Fruit fly (Drosophila melanogaster) whole organism, embryonic: ENCODE data around the gene Jhbp5.
A peak's percentile ranks its signal among the peaks of the same experiment; 100 is the strongest.

Experiments used
- Antp ChIP-seq: fragments of 200-800 bp; sonication (Bioruptor generic); optimal IDR thresholded peaks from 3 replicates; lab custom pipeline; 2016; ENCODE audit warnings: missing biosample characterization, missing genetic modification characterization
- BEAF-32 ChIP-seq: fragments of 200-800 bp; sonication (Bioruptor generic); optimal IDR thresholded peaks from 3 replicates; lab custom pipeline; 2017; ENCODE audit warnings: missing biosample characterization, missing genetic modification characterization, mild to moderate bottlenecking, moderate library complexity, missing genetic modification reagents
- CG10654 ChIP-seq: fragments of 200-800 bp; sonication (Bioruptor generic); optimal IDR thresholded peaks from 2 replicates; lab custom pipeline; 2016; ENCODE audit warnings: missing biosample characterization, missing genetic modification characterization
- CG10959 ChIP-seq: fragments of 200-800 bp; sonication (Bioruptor generic); IDR thresholded peaks from 2 replicates; pipeline ENCODE4 v1.3.6; 2022; ENCODE audit warnings: missing biosample characterization, missing genetic modification characterization
- CG11695 ChIP-seq: fragments of 200-800 bp; sonication (Bioruptor generic); IDR thresholded peaks from 3 replicates; pipeline ENCODE4 v1.3.6; 2022; ENCODE audit warnings: missing biosample characterization, missing genetic modification characterization
- CG13287 ChIP-seq: fragments of 200-800 bp; sonication (Bioruptor generic); IDR thresholded peaks from 2 replicates; pipeline ENCODE4 v1.3.6; 2022; ENCODE audit warnings: missing biosample characterization, missing genetic modification characterization; ENCODE audit not compliant: partially characterized antibody
- CG16815 ChIP-seq: fragments of 200-800 bp; sonication (Bioruptor generic); optimal IDR thresholded peaks from 3 replicates; lab custom pipeline; 2017; ENCODE audit warnings: missing biosample characterization, mild to moderate bottlenecking, missing genetic modification characterization
- CG2889 ChIP-seq: fragments of 200-800 bp; sonication (Bioruptor generic); IDR thresholded peaks from 3 replicates; pipeline ENCODE4 v1.3.6; 2022; ENCODE audit warnings: missing biosample characterization, missing genetic modification characterization
- CG31365 ChIP-seq: fragments of 200-800 bp; sonication (Bioruptor generic); optimal IDR thresholded peaks from 2 replicates; lab custom pipeline; 2018; ENCODE audit warnings: missing biosample characterization, mild to moderate bottlenecking, missing genetic modification characterization
- CG3995 ChIP-seq: fragments of 200-800 bp; sonication (Bioruptor generic); optimal IDR thresholded peaks from 3 replicates; lab custom pipeline; 2016; ENCODE audit warnings: missing biosample characterization, missing genetic modification characterization
- CG6791 ChIP-seq: fragments of 200-800 bp; sonication (Bioruptor generic); IDR thresholded peaks from 3 replicates; pipeline ENCODE4 v1.3.6; 2022; ENCODE audit warnings: missing biosample characterization, missing genetic modification characterization; ENCODE audit not compliant: partially characterized antibody
- CG7786 ChIP-seq: fragments of 200-800 bp; sonication (Bioruptor generic); optimal IDR thresholded peaks from 2 replicates; lab custom pipeline; 2016; ENCODE audit warnings: missing biosample characterization, missing genetic modification characterization
- CG8089 ChIP-seq: fragments of 200-800 bp; sonication (Bioruptor generic); optimal IDR thresholded peaks from 3 replicates; lab custom pipeline; 2016; ENCODE audit warnings: missing biosample characterization, missing genetic modification characterization
- CG8478 ChIP-seq: fragments of >200 bp; optimal IDR thresholded peaks from 2 replicates; lab custom pipeline; 2018
- CG8765 ChIP-seq: fragments of 200-800 bp; sonication (Bioruptor generic); IDR thresholded peaks from 2 replicates; pipeline ENCODE4 v1.3.6; 2022; ENCODE audit warnings: missing biosample characterization, missing genetic modification characterization
- CG9817 ChIP-seq: fragments of 200-800 bp; sonication (Bioruptor generic); optimal IDR thresholded peaks from 2 replicates; lab custom pipeline; 2018; ENCODE audit warnings: missing biosample characterization, mild to moderate bottlenecking, missing genetic modification characterization, moderate library complexity
- Dip3 ChIP-seq: fragments of 200-800 bp; sonication (Bioruptor generic); optimal IDR thresholded peaks from 3 replicates; lab custom pipeline; 2016; ENCODE audit warnings: missing biosample characterization, missing genetic modification characterization
- Fer3 ChIP-seq: fragments of 200-800 bp; sonication (Bioruptor generic); optimal IDR thresholded peaks from 2 replicates; lab custom pipeline; 2018; ENCODE audit warnings: missing biosample characterization, mild to moderate bottlenecking, missing genetic modification characterization, moderate library complexity
- GATAe ChIP-seq: fragments of 200-800 bp; sonication (Bioruptor generic); conservative IDR thresholded peaks from 2 replicates; pipeline ENCODE4 v1.3.6; 2022; ENCODE audit warnings: missing biosample characterization, missing genetic modification characterization
- Gug ChIP-seq: fragments of 200-800 bp; sonication (Bioruptor generic); IDR thresholded peaks from 4 replicates; pipeline ENCODE4 v1.3.6; 2022; ENCODE audit warnings: missing biosample characterization, missing genetic modification characterization
- Hey ChIP-seq: fragments of 200-800 bp; sonication (Bioruptor generic); optimal IDR thresholded peaks from 3 replicates; lab custom pipeline; 2018; ENCODE audit warnings: missing biosample characterization, mild to moderate bottlenecking, missing genetic modification characterization
- Kr ChIP-seq: fragments of 200-800 bp; sonication (Bioruptor generic); optimal IDR thresholded peaks from 2 replicates; lab custom pipeline; 2017; ENCODE audit warnings: missing biosample characterization, mild to moderate bottlenecking, missing genetic modification characterization
- MBD-R2 ChIP-seq: fragments of 200-800 bp; sonication (Bioruptor generic); IDR thresholded peaks from 2 replicates; pipeline ENCODE4 v1.3.6; 2022; ENCODE audit warnings: missing biosample characterization, missing genetic modification characterization
- Med ChIP-seq: fragments of 200-800 bp; sonication (Bioruptor generic); peaks from one replicate; lab custom pipeline; 2016; ENCODE audit warnings: missing biosample characterization, missing genetic modification characterization, mild to moderate bottlenecking, inconsistent platforms, moderate library complexity
- Rfx ChIP-seq: fragments of 200-800 bp; sonication (Bioruptor generic); IDR thresholded peaks from 2 replicates; pipeline ENCODE4 v1.3.6; 2022; ENCODE audit warnings: missing biosample characterization, missing genetic modification characterization
- Six4 ChIP-seq: fragments of 200-800 bp; sonication (Bioruptor generic); optimal IDR thresholded peaks from 2 replicates; lab custom pipeline; 2016; ENCODE audit warnings: missing biosample characterization, missing genetic modification characterization
- Spps ChIP-seq: fragments of 200-800 bp; sonication (Bioruptor generic); optimal IDR thresholded peaks from 2 replicates; lab custom pipeline; 2018; ENCODE audit warnings: missing biosample characterization, mild to moderate bottlenecking, missing genetic modification characterization
- Trl ChIP-seq, 3 experiments: fragments of >200 bp in 2 of 3; fragments of 200-800 bp in 1 of 3; sonication (Bioruptor generic) in 1 of 3; optimal IDR thresholded peaks; 2 replicates in 1 of 3; 3 replicates in 2 of 3; lab custom pipeline; 2016 to 2017; ENCODE audit warnings: missing biosample characterization in 1 of 3, missing genetic modification characterization in 1 of 3
- ash1 ChIP-seq: fragments of 200-800 bp; sonication (Bioruptor generic); optimal IDR thresholded peaks from 2 replicates; lab custom pipeline; 2018; ENCODE audit warnings: missing biosample characterization, mild to moderate bottlenecking, missing genetic modification characterization
- bcd ChIP-seq: fragments of 200-800 bp; sonication (Bioruptor generic); optimal IDR thresholded peaks from 2 replicates; lab custom pipeline; 2017; ENCODE audit warnings: missing biosample characterization, mild to moderate bottlenecking, missing genetic modification characterization
- br ChIP-seq: fragments of >200 bp; optimal IDR thresholded peaks from 2 replicates; lab custom pipeline; 2017
- btn ChIP-seq: fragments of 200-800 bp; sonication (Bioruptor generic); optimal IDR thresholded peaks from 2 replicates; lab custom pipeline; 2016; ENCODE audit warnings: missing biosample characterization, missing genetic modification characterization
- cg ChIP-seq: fragments of 200-800 bp; sonication (Bioruptor generic); optimal IDR thresholded peaks from 3 replicates; lab custom pipeline; 2019; ENCODE audit warnings: missing biosample characterization, mild to moderate bottlenecking, missing genetic modification characterization, moderate library complexity
- crol ChIP-seq: fragments of 200-800 bp; sonication (Bioruptor generic); IDR thresholded peaks from 2 replicates; pipeline ENCODE4 v1.3.6; 2022; ENCODE audit warnings: missing biosample characterization, missing genetic modification characterization
- da ChIP-seq: fragments of 200-800 bp; sonication (Bioruptor generic); optimal IDR thresholded peaks from 2 replicates; lab custom pipeline; 2016; ENCODE audit warnings: missing biosample characterization, missing genetic modification characterization
- dmrt11E ChIP-seq: fragments of 200-800 bp; sonication (Bioruptor generic); optimal IDR thresholded peaks from 3 replicates; lab custom pipeline; 2018; ENCODE audit warnings: missing biosample characterization, mild to moderate bottlenecking, missing genetic modification characterization, moderate library complexity
- esg ChIP-seq: fragments of 200-800 bp; sonication (Bioruptor generic); conservative IDR thresholded peaks from 2 replicates; pipeline ENCODE4 v1.3.6; 2022; ENCODE audit warnings: missing biosample characterization, missing genetic modification characterization
- fd102C ChIP-seq: fragments of 200-800 bp; sonication (Bioruptor generic); optimal IDR thresholded peaks from 2 replicates; lab custom pipeline; 2018; ENCODE audit warnings: missing biosample characterization, mild to moderate bottlenecking, missing genetic modification characterization, moderate library complexity
- ham ChIP-seq: fragments of 200-800 bp; sonication (Bioruptor generic); IDR thresholded peaks from 2 replicates; pipeline ENCODE4 v1.3.6; 2022; ENCODE audit warnings: missing biosample characterization, missing genetic modification characterization
- kah ChIP-seq: fragments of 200-800 bp; sonication (Bioruptor generic); optimal IDR thresholded peaks from 2 replicates; lab custom pipeline; 2018; ENCODE audit warnings: missing biosample characterization, mild to moderate bottlenecking, missing genetic modification characterization
- ro ChIP-seq: fragments of 200-800 bp; sonication (Bioruptor generic); IDR thresholded peaks from 2 replicates; pipeline ENCODE4 v1.3.6; 2022; ENCODE audit warnings: missing biosample characterization, missing genetic modification characterization
- salm ChIP-seq: fragments of 200-800 bp; sonication (Bioruptor generic); optimal IDR thresholded peaks from 2 replicates; lab custom pipeline; 2018; ENCODE audit warnings: missing biosample characterization, mild to moderate bottlenecking, missing genetic modification characterization
- sna ChIP-seq: fragments of 200-800 bp; sonication (Bioruptor generic); IDR thresholded peaks from 2 replicates; pipeline ENCODE4 v1.3.6; 2022; ENCODE audit warnings: missing biosample characterization, missing genetic modification characterization; ENCODE audit not compliant: partially characterized antibody
- sqz ChIP-seq: fragments of 200-800 bp; sonication (Bioruptor generic); optimal IDR thresholded peaks from 3 replicates; lab custom pipeline; 2018; ENCODE audit warnings: missing biosample characterization, mild to moderate bottlenecking, missing genetic modification characterization
- tgo ChIP-seq: fragments of 200-800 bp; sonication (Bioruptor generic); IDR thresholded peaks from 3 replicates; pipeline ENCODE4 v1.3.6; 2022; ENCODE audit warnings: missing biosample characterization, missing genetic modification characterization
- tll ChIP-seq, 2 experiments: fragments of 200-800 bp in 1 of 2; fragments of >200 bp in 1 of 2; sonication (Bioruptor generic) in 1 of 2; optimal IDR thresholded peaks; 2 replicates each; lab custom pipeline; 2017 to 2019; ENCODE audit warnings: missing biosample characterization in 2 of 2, missing genetic modification characterization in 2 of 2, mild to moderate bottlenecking in 1 of 2, moderate library complexity in 1 of 2
- tna ChIP-seq: fragments of 200-800 bp; sonication (Bioruptor generic); IDR thresholded peaks from 2 replicates; pipeline ENCODE4 v1.3.6; 2022; ENCODE audit warnings: missing biosample characterization, missing genetic modification characterization; ENCODE audit not compliant: partially characterized antibody
- usp ChIP-seq: fragments of >200 bp; optimal IDR thresholded peaks from 2 replicates; lab custom pipeline; 2017; ENCODE audit warnings: missing biosample characterization, missing genetic modification characterization
- wdn ChIP-seq: fragments of 200-800 bp; sonication (Bioruptor generic); IDR thresholded peaks from 2 replicates; pipeline ENCODE4 v1.3.6; 2022; ENCODE audit warnings: missing biosample characterization, missing genetic modification characterization

Jhbp5 gene

dm6 chr3R:16071689-16072580 lies 26.0 kb upstream of the Jhbp5 start (continued):
- TF ChIP-seq CG16815 (peak; percentile 57), esg (GFP tag; lab: Robert Waterston, UW) (peak; percentile 62), Spps (peak; percentile 20), ash1 (GFP tag; lab: Kevin White, UChicago) (no peak), CG10654 (GFP tag; lab: Kevin White, UChicago) (peak; percentile 67), usp (GFP tag; lab: Kevin White, UChicago) (no peak), salm (tag; lab: Kevin White, UChicago) (peak; percentile 4), sna (GFP tag; lab: Robert Waterston, UW) (no peak), cg (peak; percentile 45), Antp (GFP tag; lab: Kevin White, UChicago) (no peak), CG8089 (GFP tag; lab: Kevin White, UChicago) (peak; percentile 10), BEAF-32 (GFP tag; lab: Kevin White, UChicago) (peak; percentile 20), br (no peak), CG10959 (GFP tag; lab: Robert Waterston, UW) (peak; percentile 91), CG9817 (tag; lab: Kevin White, UChicago) (no peak), CG8478 (no peak), CG11695 (GFP tag; lab: Robert Waterston, UW) (peak; percentile 83), Fer3 (tag; lab: Kevin White, UChicago) (no peak), Six4 (peak; percentile 73), GATAe (GFP tag; lab: Robert Waterston, UW) (0 out of 2 replicates have a peak, but pooled peaks have one; percentile 21), kah (GFP tag; lab: Kevin White, UChicago) (no peak), Dip3 (GFP tag; lab: Kevin White, UChicago) (no peak), ro (GFP tag; lab: Robert Waterston, UW) (peak; percentile 30; the same call in 1 of the 2 replicates), Kr (GFP tag; lab: Kevin White, UChicago) (no peak), CG2889 (GFP tag; lab: Robert Waterston, UW) (peak; percentile 82), ham (no peak), Hey (tag; lab: Kevin White, UChicago) (no peak), tll (GFP tag; optimal IDR thresholded peaks at IDR 0.05; lab: Kevin White, UChicago) (no peak), CG7786 (no peak), sqz (GFP tag; lab: Kevin White, UChicago) (no peak), CG31365 (tag; lab: Kevin White, UChicago) (no peak), tgo (peak; percentile 82), crol (GFP tag; lab: Robert Waterston, UW) (no peak), fd102C (GFP tag; lab: Kevin White, UChicago) (no peak), MBD-R2 (GFP tag; lab: Robert Waterston, UW) (no peak), Trl (optimal IDR thresholded peaks at IDR 0.05; lab: Kevin White, UChicago) (peak; percentile 7 to 34), Trl (GFP tag; optimal IDR thresholded peaks at IDR 0.05; lab: Kevin White, UChicago) (no peak), Med (no peak), bcd (GFP tag; lab: Kevin White, UChicago) (peak; percentile 34), btn (GFP tag; lab: Kevin White, UChicago) (no peak), da (GFP tag; lab: Kevin White, UChicago) (no peak), Rfx (GFP tag; lab: Robert Waterston, UW) (0 out of 2 replicates have a peak, but pooled peaks have one; percentile 12), wdn (GFP tag; lab: Robert Waterston, UW) (no peak), CG13287 (no peak), dmrt11E (tag; lab: Kevin White, UChicago) (peak; percentile 88), Gug (GFP tag; lab: Robert Waterston, UW) (peak; percentile 21; the same call in 1 of the 4 replicates), CG6791 (GFP tag; lab: Robert Waterston, UW) (peak; percentile 44; the same call in 1 of the 3 replicates), CG8765 (no peak; the same call in 1 of the 2 replicates), tna (GFP tag; lab: Robert Waterston, UW) (no peak), CG3995 (GFP tag; lab: Kevin White, UChicago) (no peak)
